Worm (Caenorhabditis elegans) whole organism, late embryonic: Measurements from ENCODE around the gene srh-199.

Source experiments
- ceh-2 ChIP-seq: sonication (generic microtip); optimal IDR thresholded peaks from 2 replicates; lab custom pipeline; 2016; ENCODE audit warnings: missing genotype, missing genetic modification characterization, missing compliant biosample characterization
- ceh-30 ChIP-seq: fragments of 150-350 bp; optimal IDR thresholded peaks from 2 replicates; lab custom pipeline; 2014; ENCODE audit warnings: missing biosample characterization, missing genetic modification characterization
- ceh-31 ChIP-seq: sonication (generic microtip); optimal IDR thresholded peaks from 2 replicates; lab custom pipeline; 2016; ENCODE audit warnings: missing genetic modification characterization, missing compliant biosample characterization
- ets-4 ChIP-seq: sonication (generic microtip); optimal IDR thresholded peaks from 2 replicates; lab custom pipeline; 2016; ENCODE audit warnings: missing genetic modification characterization, missing compliant biosample characterization
- fkh-10 ChIP-seq: fragments of 150-350 bp; optimal IDR thresholded peaks from 2 replicates; lab custom pipeline; 2014; ENCODE audit warnings: missing biosample characterization, missing genetic modification reagents, missing genetic modification characterization
- rnt-1 ChIP-seq: sonication (generic microtip); optimal IDR thresholded peaks from 2 replicates; lab custom pipeline; 2016; ENCODE audit warnings: missing genetic modification characterization, missing compliant biosample characterization
- unc-42 ChIP-seq: sonication (generic microtip); optimal IDR thresholded peaks from 2 replicates; lab custom pipeline; 2016; ENCODE audit warnings: missing genotype, missing genetic modification characterization, missing compliant biosample characterization

DNA sequence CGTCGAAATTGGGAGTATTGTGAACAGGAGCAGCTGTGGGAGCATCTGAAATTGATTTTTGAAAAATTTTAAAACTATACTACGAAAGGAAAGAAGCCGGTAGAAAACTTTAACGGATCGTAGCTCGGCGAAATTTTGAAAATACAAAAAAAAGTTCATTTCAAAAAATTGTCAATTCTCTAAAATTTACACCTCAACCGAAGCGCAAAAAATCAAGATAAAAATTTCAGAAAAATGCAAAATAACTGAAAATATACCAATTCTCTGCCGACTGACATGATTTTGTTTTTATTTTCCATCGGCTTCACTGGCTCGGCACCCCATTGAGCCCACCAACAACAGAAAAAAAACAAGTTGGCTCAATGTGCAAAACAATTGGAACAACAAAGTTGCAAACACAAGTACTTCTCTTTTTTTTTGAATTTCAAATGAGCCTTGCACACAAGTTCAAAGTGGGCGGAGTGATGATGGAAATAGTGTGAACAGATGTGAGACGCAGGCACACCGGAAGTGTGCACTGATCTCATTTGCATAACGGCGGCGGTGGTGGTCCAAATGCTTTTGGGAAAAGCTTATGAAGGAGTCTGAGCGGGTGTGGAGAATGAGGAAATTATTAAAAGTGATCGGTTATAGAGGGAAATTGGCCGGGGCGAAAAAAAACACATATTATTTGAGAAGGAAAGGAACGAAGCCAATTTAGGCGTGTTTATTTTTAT, 23.7 kb upstream of the srh-199 start, which contains the start of gene F36H9.7:
- no peak for TF ChIP-seq ets-4 (tag; lab: Kevin White, UChicago)
- TF ChIP-seq fkh-10: no peak
- peak; percentile 57 for TF ChIP-seq unc-42 (tag; lab: Kevin White, UChicago)
- TF ChIP-seq ceh-2 (tag; lab: Kevin White, UChicago): no peak
- TF ChIP-seq rnt-1: no peak
- TF ChIP-seq ceh-31 (tag; lab: Kevin White, UChicago): no peak
- no peak for TF ChIP-seq ceh-30 (tag; lab: Kevin White, UChicago)
